Worm (Caenorhabditis elegans) whole organism, mixed stage, embryonic: ENCODE measurements around the gene rfip-1.

Experiments
- elt-3 ChIP-seq: fragments of 150-350 bp; optimal IDR thresholded peaks from 2 replicates; lab custom pipeline; 2014; ENCODE audit warnings: missing biosample characterization, missing genetic modification characterization
- flh-1 ChIP-seq: fragments of 200-800 bp; sonication (Bioruptor generic); optimal IDR thresholded peaks from 2 replicates; lab custom pipeline; 2018; ENCODE audit warnings: mild to moderate bottlenecking, missing genetic modification characterization, moderate library complexity, missing compliant biosample characterization
- pha-4 ChIP-seq: fragments of 150-350 bp; optimal IDR thresholded peaks from 2 replicates; lab custom pipeline; 2018; ENCODE audit warnings: missing biosample characterization, missing genetic modification reagents, missing genetic modification characterization
- ztf-11 ChIP-seq: fragments of 150-350 bp; optimal IDR thresholded peaks from 2 replicates; lab custom pipeline; 2014; ENCODE audit warnings: missing biosample characterization, missing genetic modification characterization

ce11 chrII:5913897-5914296, 29.5 kb downstream of the rfip-1 start:
- TF ChIP-seq ztf-11 (tag; lab: Kevin White, UChicago) (no peak), flh-1 (GFP tag; lab: Kevin White, UChicago) (no peak), pha-4 (tag; lab: Kevin White, UChicago) (no peak), elt-3 (no peak)
